Worm (Caenorhabditis elegans) whole organism, mixed stage, embryonic: ENCODE measurements around the gene math-7.

Source experiments
- cnd-1 ChIP-seq: fragments of 200-800 bp; sonication (Bioruptor generic); optimal IDR thresholded peaks from 2 replicates; lab custom pipeline; 2018; ENCODE audit warnings: mild to moderate bottlenecking, missing genetic modification characterization, missing compliant biosample characterization
- elt-1 ChIP-seq: sonication (generic microtip); optimal IDR thresholded peaks from 2 replicates; lab custom pipeline; 2017; ENCODE audit warnings: missing genetic modification characterization, mild to moderate bottlenecking, missing compliant biosample characterization, antibody characterized with exemption, moderate library complexity, borderline replicate concordance; ENCODE audit not compliant: insufficient read depth
- elt-3 ChIP-seq: fragments of 150-350 bp; optimal IDR thresholded peaks from 2 replicates; lab custom pipeline; 2014; ENCODE audit warnings: missing biosample characterization, missing genetic modification characterization
- nhr-237 ChIP-seq: fragments of 150-350 bp; optimal IDR thresholded peaks from 2 replicates; lab custom pipeline; 2014; ENCODE audit warnings: missing biosample characterization, missing genetic modification characterization
- nhr-28 ChIP-seq: fragments of 150-350 bp; optimal IDR thresholded peaks from 2 replicates; lab custom pipeline; 2014; ENCODE audit warnings: missing biosample characterization, missing genetic modification characterization
- pha-4 ChIP-seq: fragments of 150-350 bp; optimal IDR thresholded peaks from 2 replicates; lab custom pipeline; 2018; ENCODE audit warnings: missing biosample characterization, missing genetic modification reagents, missing genetic modification characterization
- snpc-4 ChIP-seq: fragments of 150-350 bp; optimal IDR thresholded peaks from 2 replicates; lab custom pipeline; 2014; ENCODE audit warnings: missing biosample characterization, missing genetic modification characterization

- TF ChIP-seq snpc-4 (tag; lab: Kevin White, UChicago): no peak
- TF ChIP-seq elt-1 (tag; lab: Kevin White, UChicago): no peak
- no peak for TF ChIP-seq cnd-1 (tag; lab: Kevin White, UChicago)
- no peak for TF ChIP-seq elt-3
- no peak for TF ChIP-seq pha-4
- TF ChIP-seq nhr-28 (tag; lab: Kevin White, UChicago): no peak
- TF ChIP-seq nhr-237 (tag; lab: Kevin White, UChicago): no peak
These were observed 9.5 kb upstream of the math-7 start, which contains the start of gene math-25 for ce11 chrII:1895762-1896161.
